Worm (Caenorhabditis elegans) whole organism, L4 larva: ENCODE measurements around the gene sri-65.
"Not testable (repeated sequence)": the region's sequence is repeated elsewhere in the genome, so short reads cannot be mapped to it uniquely, and the experiment has no call there.

Experiments
- F26F4.8 ChIP-seq: fragments of 200-800 bp; sonication (Bioruptor generic); conservative IDR thresholded peaks from 2 replicates; pipeline ENCODE4 v1.3.6; 2022; ENCODE audit warnings: missing genetic modification characterization, missing compliant biosample characterization
- Y105C5A.15 ChIP-seq: fragments of 200-800 bp; sonication (Bioruptor generic); IDR thresholded peaks from 2 replicates; pipeline ENCODE4 v1.3.6; 2022; ENCODE audit warnings: missing genetic modification characterization, missing compliant biosample characterization
- ZK337.2 ChIP-seq: fragments of 200-800 bp; sonication (Bioruptor generic); IDR thresholded peaks from 2 replicates; pipeline ENCODE4 v1.3.6; 2022; ENCODE audit warnings: missing genetic modification reagents, missing genetic modification characterization, missing compliant biosample characterization
- aha-1 ChIP-seq: fragments of 150-350 bp; peaks from one replicate; lab custom pipeline; 2014; ENCODE audit warnings: missing biosample characterization, missing genetic modification characterization
- arid-1 ChIP-seq: fragments of 200-800 bp; sonication (Bioruptor generic); conservative IDR thresholded peaks from 2 replicates; pipeline ENCODE4 v1.3.6; 2022; ENCODE audit warnings: missing genetic modification reagents, missing genetic modification characterization, missing compliant biosample characterization
- daf-16 ChIP-seq, 3 experiments: sonication (generic microtip); optimal IDR thresholded peaks; 2 replicates each; lab custom pipeline; 2016 to 2017; ENCODE audit warnings: missing genetic modification characterization in 3 of 3, missing genetic modification reagents in 3 of 3, mild to moderate bottlenecking in 2 of 3, missing compliant biosample characterization in 2 of 3, missing biosample characterization in 1 of 3, moderate library complexity in 1 of 3
- dmd-6 ChIP-seq: fragments of 200-800 bp; sonication (Bioruptor generic); IDR thresholded peaks from 2 replicates; pipeline ENCODE4 v1.3.6; 2022; ENCODE audit warnings: missing genetic modification reagents, missing genetic modification characterization, missing compliant biosample characterization
- dve-1 ChIP-seq: sonication (generic microtip); optimal IDR thresholded peaks from 2 replicates; lab custom pipeline; 2017; ENCODE audit warnings: antibody characterized with exemption, mild to moderate bottlenecking, missing genetic modification characterization, missing compliant biosample characterization; ENCODE audit not compliant: insufficient read depth
- hlh-11 ChIP-seq: fragments of 200-800 bp; sonication (Bioruptor generic); optimal IDR thresholded peaks from 2 replicates; lab custom pipeline; 2018; ENCODE audit warnings: mild to moderate bottlenecking, missing genetic modification characterization, missing compliant biosample characterization
- hlh-30 ChIP-seq: sonication (generic microtip); optimal IDR thresholded peaks from 2 replicates; lab custom pipeline; 2017; ENCODE audit warnings: antibody characterized with exemption, mild to moderate bottlenecking, missing genetic modification characterization, missing compliant biosample characterization; ENCODE audit not compliant: insufficient read depth
- lim-7 ChIP-seq: fragments of 200-800 bp; sonication (Bioruptor generic); IDR thresholded peaks from 2 replicates; pipeline ENCODE4 v1.3.6; 2022; ENCODE audit warnings: missing genetic modification characterization, missing compliant biosample characterization
- lin-38 ChIP-seq: fragments of 200-800 bp; sonication (Bioruptor generic); IDR thresholded peaks from 2 replicates; pipeline ENCODE4 v1.3.6; 2022; ENCODE audit warnings: missing genetic modification reagents, missing genetic modification characterization, missing compliant biosample characterization
- nhr-102 ChIP-seq: sonication (generic microtip); optimal IDR thresholded peaks from 2 replicates; lab custom pipeline; 2016; ENCODE audit warnings: mild to moderate bottlenecking, missing genetic modification characterization, moderate library complexity, missing compliant biosample characterization
- nhr-48 ChIP-seq: sonication (generic microtip); optimal IDR thresholded peaks from 2 replicates; lab custom pipeline; 2016; ENCODE audit warnings: mild to moderate bottlenecking, missing genetic modification characterization, missing compliant biosample characterization
- pha-4 ChIP-seq, 2 experiments: fragments of 150-350 bp in 1 of 2; fragments of 200-800 bp in 1 of 2; sonication (Bioruptor generic) in 1 of 2; IDR thresholded peaks in 1 of 2; optimal IDR thresholded peaks in 1 of 2; 2 replicates each; pipeline versions ENCODE4 v1.3.6 to Lab custom; 2014 to 2022; ENCODE audit warnings: missing genetic modification characterization in 2 of 2, missing genetic modification reagents in 2 of 2, missing biosample characterization in 1 of 2, missing compliant biosample characterization in 1 of 2
- php-3 ChIP-seq: fragments of 200-800 bp; sonication (Bioruptor generic); IDR thresholded peaks from 2 replicates; pipeline ENCODE4 v1.3.6; 2022; ENCODE audit warnings: missing genetic modification reagents, missing genetic modification characterization, missing compliant biosample characterization
- snpc-1.2 ChIP-seq: fragments of 200-800 bp; sonication (Bioruptor generic); IDR thresholded peaks from 2 replicates; pipeline ENCODE4 v1.3.6; 2022; ENCODE audit warnings: missing genetic modification reagents, missing genetic modification characterization, missing compliant biosample characterization
- tra-1 ChIP-seq: fragments of 200-800 bp; sonication (Bioruptor generic); IDR thresholded peaks from 2 replicates; pipeline ENCODE4 v1.3.6; 2022; ENCODE audit warnings: missing genetic modification reagents, missing genetic modification characterization, missing compliant biosample characterization
- unc-130 ChIP-seq: sonication (generic microtip); optimal IDR thresholded peaks from 2 replicates; lab custom pipeline; 2016; ENCODE audit warnings: missing genetic modification reagents, missing genetic modification characterization, missing compliant biosample characterization
- vab-7 ChIP-seq: fragments of 200-800 bp; sonication (Bioruptor generic); IDR thresholded peaks from 2 replicates; pipeline ENCODE4 v1.3.6; 2022; ENCODE audit warnings: missing genetic modification reagents, missing genetic modification characterization, missing compliant biosample characterization
- zip-11 ChIP-seq: fragments of 200-800 bp; sonication (Bioruptor generic); IDR thresholded peaks from 2 replicates; pipeline ENCODE4 v1.3.6; 2022; ENCODE audit warnings: missing genetic modification characterization, missing compliant biosample characterization

sri-65 gene

ce11 chrV:16338287-16339092, 49.7 kb downstream of the sri-65 start, which contains the start of gene slc-9B.2:
Gene slc-9B.2 (plus strand): TSS chrV:16339042.
- TF ChIP-seq lim-7 = peak; percentile 65
- peak; percentile 8 for TF ChIP-seq hlh-30 (tag; lab: Kevin White, UChicago)
- TF ChIP-seq Y105C5A.15 (GFP tag; lab: Robert Waterston, UW) = 0 out of 2 replicates have a peak, but pooled peaks have one; percentile 60
- TF ChIP-seq dmd-6 = peak; percentile 66
- 0 out of 2 replicates have a peak, but pooled peaks have one; percentile 26 for TF ChIP-seq zip-11 (GFP tag; lab: Robert Waterston, UW)
- TF ChIP-seq php-3 = peak; percentile 86
- not testable (repeated sequence) for TF ChIP-seq daf-16 (GFP tag; optimal IDR thresholded peaks at IDR 0.05; lab: Kevin White, UChicago); pha-4 (tag; optimal IDR thresholded peaks at IDR 0.05; lab: Kevin White, UChicago)
- peak; percentile 73 for TF ChIP-seq daf-16 (tag; optimal IDR thresholded peaks at IDR 0.05; lab: Kevin White, UChicago)
- TF ChIP-seq arid-1 = 0 out of 2 replicates have a peak, but pooled peaks have one; percentile 57
- peak; percentile 68; the same call in 1 of the 2 replicates for TF ChIP-seq pha-4 (GFP tag; IDR thresholded peaks at IDR 0.05; lab: Robert Waterston, UW)
- peak; percentile 72 for TF ChIP-seq nhr-48
- 0 out of 2 replicates have a peak, but pooled peaks have one; percentile 39 for TF ChIP-seq ZK337.2 (GFP tag; lab: Robert Waterston, UW)
- TF ChIP-seq nhr-102 (tag; lab: Kevin White, UChicago) = peak; percentile 44
- peak; percentile 38 for TF ChIP-seq dve-1 (tag; lab: Kevin White, UChicago)
- 0 out of 2 replicates have a peak, but pooled peaks have one; percentile 37 for TF ChIP-seq F26F4.8 (GFP tag; lab: Robert Waterston, UW)
- TF ChIP-seq unc-130 (GFP tag; lab: Kevin White, UChicago) = peak; percentile 1
- peak; percentile 39 for TF ChIP-seq hlh-11 (tag; lab: Kevin White, UChicago)
- TF ChIP-seq aha-1 (tag; lab: Kevin White, UChicago) = peak; percentile 15
- TF ChIP-seq lin-38 (GFP tag; lab: Robert Waterston, UW) = peak; percentile 58
- TF ChIP-seq vab-7 (GFP tag; lab: Robert Waterston, UW) = peak; percentile 54; the same call in 1 of the 2 replicates
- TF ChIP-seq snpc-1.2 (GFP tag; lab: Robert Waterston, UW) = peak; percentile 76
- 0 out of 2 replicates have a peak, but pooled peaks have one; percentile 55 for TF ChIP-seq tra-1
